Fruit fly (Drosophila melanogaster) whole organism, embryonic: Measurements from ENCODE around the gene Alg2.

Experiments
- CG43689 ChIP-seq: fragments of 200-800 bp; sonication (Bioruptor generic); IDR thresholded peaks from 2 replicates; pipeline ENCODE4 v1.3.6; 2022; ENCODE audit warnings: missing biosample characterization, missing genetic modification characterization
- CG7786 ChIP-seq: fragments of 200-800 bp; sonication (Bioruptor generic); optimal IDR thresholded peaks from 2 replicates; lab custom pipeline; 2016; ENCODE audit warnings: missing biosample characterization, missing genetic modification characterization
- Mrtf ChIP-seq: fragments of 200-800 bp; sonication (Bioruptor generic); IDR thresholded peaks from 3 replicates; pipeline ENCODE4 v1.3.6; 2022; ENCODE audit warnings: missing biosample characterization, missing genetic modification characterization
- ac ChIP-seq: fragments of 200-800 bp; sonication (Bioruptor generic); optimal IDR thresholded peaks from 3 replicates; lab custom pipeline; 2017; ENCODE audit warnings: missing biosample characterization, mild to moderate bottlenecking, missing genetic modification characterization
- hb ChIP-seq: fragments of 200-800 bp; sonication (Bioruptor generic); IDR thresholded peaks from 3 replicates; pipeline ENCODE4 v1.3.6; 2022; ENCODE audit warnings: missing biosample characterization, missing genetic modification characterization; ENCODE audit not compliant: partially characterized antibody
- insv ChIP-seq, 2 experiments: fragments of 200-800 bp; sonication (Bioruptor generic); optimal IDR thresholded peaks; 3 replicates each; lab custom pipeline; 2016 to 2018; ENCODE audit warnings: missing biosample characterization in 2 of 2, missing genetic modification characterization in 2 of 2
- kay ChIP-seq: fragments of 200-800 bp; sonication (Bioruptor generic); optimal IDR thresholded peaks from 2 replicates; lab custom pipeline; 2016; ENCODE audit warnings: missing biosample characterization, missing genetic modification characterization
- schlank ChIP-seq: fragments of 200-800 bp; sonication (Bioruptor generic); optimal IDR thresholded peaks from 2 replicates; lab custom pipeline; 2018; ENCODE audit warnings: missing biosample characterization, mild to moderate bottlenecking, missing genetic modification characterization

DNA sequence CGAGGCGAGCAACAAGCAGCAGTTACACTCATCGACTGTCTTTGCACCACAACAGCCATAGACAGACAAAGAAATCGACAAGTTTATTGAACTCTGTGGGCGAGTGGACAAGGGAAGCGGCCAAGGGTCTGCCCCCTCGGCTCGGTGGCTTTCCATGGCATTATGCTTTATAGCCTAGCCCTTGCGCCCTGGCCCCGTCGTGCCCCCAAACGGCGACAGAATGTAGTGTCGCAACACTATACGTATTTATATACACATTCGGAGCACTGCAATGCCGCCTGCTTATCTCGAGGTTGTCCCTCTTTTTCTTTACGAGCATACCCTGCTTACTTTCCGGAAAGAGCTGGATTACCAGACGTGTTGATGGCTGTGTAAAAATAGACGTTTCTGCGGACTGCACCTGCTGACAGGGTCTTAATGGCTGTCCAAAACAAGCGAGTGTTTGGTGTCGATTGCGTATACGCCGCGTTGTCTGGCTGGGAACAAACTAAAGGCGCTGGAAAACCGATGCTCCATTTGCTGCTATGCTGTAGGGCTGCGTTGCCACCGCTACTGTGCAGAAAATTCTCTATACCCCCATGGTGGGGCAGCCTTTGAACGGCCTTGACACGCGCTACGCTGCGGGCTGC is 20.8 kb upstream of the Alg2 start:
- TF ChIP-seq insv (GFP tag; optimal IDR thresholded peaks at IDR 0.05; lab: Kevin White, UChicago): no peak
- TF ChIP-seq hb (GFP tag; lab: Robert Waterston, UW): no peak
- no peak for TF ChIP-seq CG7786 (GFP tag; lab: Kevin White, UChicago)
- no peak for TF ChIP-seq ac (GFP tag; lab: Kevin White, UChicago)
- TF ChIP-seq schlank (tag; lab: Kevin White, UChicago): no peak
- TF ChIP-seq Mrtf (GFP tag; lab: Robert Waterston, UW): no peak
- no peak for TF ChIP-seq kay (GFP tag; lab: Kevin White, UChicago)
- no peak for TF ChIP-seq CG43689 (GFP tag; lab: Robert Waterston, UW)
